Fruit fly (Drosophila melanogaster) whole organism, embryonic: ENCODE results near the gene Uba4.
A peak's percentile ranks its signal among the peaks of the same experiment; 100 is the strongest.

ENCODE experiments used
- Antp ChIP-seq: fragments of 200-800 bp; sonication (Bioruptor generic); optimal IDR thresholded peaks from 3 replicates; lab custom pipeline; 2016; ENCODE audit warnings: missing biosample characterization, missing genetic modification characterization
- B-H1 ChIP-seq: fragments of 200-800 bp; sonication (Bioruptor generic); IDR thresholded peaks from 3 replicates; pipeline ENCODE4 v1.3.6; 2022; ENCODE audit warnings: missing biosample characterization, missing genetic modification characterization
- CG10274 ChIP-seq: fragments of 200-800 bp; sonication (Bioruptor generic); optimal IDR thresholded peaks from 3 replicates; lab custom pipeline; 2017; ENCODE audit warnings: missing biosample characterization, mild to moderate bottlenecking, missing genetic modification characterization
- CG10543 ChIP-seq: fragments of 200-800 bp; sonication (Bioruptor generic); optimal IDR thresholded peaks from 3 replicates; lab custom pipeline; 2017; ENCODE audit warnings: missing biosample characterization, mild to moderate bottlenecking, missing genetic modification characterization, moderate library complexity
- CG10959 ChIP-seq: fragments of 200-800 bp; sonication (Bioruptor generic); IDR thresholded peaks from 2 replicates; pipeline ENCODE4 v1.3.6; 2022; ENCODE audit warnings: missing biosample characterization, missing genetic modification characterization
- CG12942 ChIP-seq: fragments of 200-800 bp; sonication (Bioruptor generic); optimal IDR thresholded peaks from 3 replicates; lab custom pipeline; 2016; ENCODE audit warnings: missing biosample characterization, missing genetic modification characterization
- CG14860 ChIP-seq: fragments of 200-800 bp; sonication (Bioruptor generic); IDR thresholded peaks from 3 replicates; pipeline ENCODE4 v1.3.6; 2022; ENCODE audit warnings: missing biosample characterization, missing genetic modification characterization; ENCODE audit not compliant: partially characterized antibody
- CG16779 ChIP-seq: fragments of 200-800 bp; sonication (Bioruptor generic); IDR thresholded peaks from 2 replicates; pipeline ENCODE4 v1.3.6; 2022; ENCODE audit warnings: missing biosample characterization, missing genetic modification characterization
- CG17186 ChIP-seq: fragments of 200-800 bp; sonication (Bioruptor generic); optimal IDR thresholded peaks from 3 replicates; lab custom pipeline; 2017; ENCODE audit warnings: missing biosample characterization, missing genetic modification reagents, missing genetic modification characterization
- CG17359 ChIP-seq: fragments of 200-800 bp; sonication (Bioruptor generic); optimal IDR thresholded peaks from 3 replicates; lab custom pipeline; 2018; ENCODE audit warnings: missing biosample characterization, mild to moderate bottlenecking, missing genetic modification characterization, moderate library complexity
- CG18262 ChIP-seq: fragments of 200-800 bp; optimal IDR thresholded peaks from 3 replicates; lab custom pipeline; 2019; ENCODE audit warnings: missing biosample characterization, mild to moderate bottlenecking, missing genetic modification characterization, moderate library complexity
- CG2120 ChIP-seq: fragments of 200-800 bp; sonication (Bioruptor generic); optimal IDR thresholded peaks from 3 replicates; lab custom pipeline; 2016; ENCODE audit warnings: missing biosample characterization, missing genetic modification characterization
- CG3407 ChIP-seq: fragments of 200-800 bp; sonication (Bioruptor generic); optimal IDR thresholded peaks from 2 replicates; lab custom pipeline; 2018; ENCODE audit warnings: missing biosample characterization, mild to moderate bottlenecking, missing genetic modification characterization
- CG3847 ChIP-seq: fragments of 200-800 bp; sonication (Bioruptor generic); IDR thresholded peaks from 2 replicates; pipeline ENCODE4 v1.3.6; 2022; ENCODE audit warnings: missing biosample characterization, missing genetic modification characterization
- CG4424 ChIP-seq: fragments of 200-800 bp; sonication (Bioruptor generic); optimal IDR thresholded peaks from 3 replicates; lab custom pipeline; 2016; ENCODE audit warnings: missing biosample characterization, missing genetic modification characterization
- CG4854 ChIP-seq: fragments of 200-800 bp; sonication (Bioruptor generic); optimal IDR thresholded peaks from 2 replicates; lab custom pipeline; 2016; ENCODE audit warnings: missing biosample characterization, missing genetic modification characterization, inconsistent platforms
- CG6791 ChIP-seq: fragments of 200-800 bp; sonication (Bioruptor generic); IDR thresholded peaks from 3 replicates; pipeline ENCODE4 v1.3.6; 2022; ENCODE audit warnings: missing biosample characterization, missing genetic modification characterization; ENCODE audit not compliant: partially characterized antibody
- CG8290 ChIP-seq, 3 experiments: fragments of 200-800 bp; sonication (Bioruptor generic); optimal IDR thresholded peaks; 2 replicates each; lab custom pipeline; 2016 to 2019; ENCODE audit warnings: missing biosample characterization in 3 of 3, missing genetic modification characterization in 3 of 3, mild to moderate bottlenecking in 2 of 3, moderate library complexity in 1 of 3
- CG8359 ChIP-seq: fragments of 200-800 bp; sonication (Bioruptor generic); optimal IDR thresholded peaks from 2 replicates; lab custom pipeline; 2017; ENCODE audit warnings: missing biosample characterization, mild to moderate bottlenecking, missing genetic modification characterization, borderline replicate concordance
- Camta ChIP-seq: fragments of 200-800 bp; sonication (Bioruptor generic); optimal IDR thresholded peaks from 2 replicates; lab custom pipeline; 2016; ENCODE audit warnings: missing biosample characterization, missing genetic modification characterization
- D19A ChIP-seq: fragments of 200-800 bp; optimal IDR thresholded peaks from 3 replicates; lab custom pipeline; 2019; ENCODE audit warnings: missing biosample characterization, mild to moderate bottlenecking, missing genetic modification characterization, moderate library complexity
- Dek ChIP-seq: fragments of 200-800 bp; sonication (Bioruptor generic); optimal IDR thresholded peaks from 3 replicates; lab custom pipeline; 2019; ENCODE audit warnings: missing biosample characterization, mild to moderate bottlenecking, missing genetic modification characterization, moderate library complexity
- Elba2 ChIP-seq: fragments of 200-800 bp; sonication (Bioruptor generic); optimal IDR thresholded peaks from 3 replicates; lab custom pipeline; 2016; ENCODE audit warnings: missing biosample characterization, missing genetic modification characterization
- Gug ChIP-seq: fragments of 200-800 bp; sonication (Bioruptor generic); IDR thresholded peaks from 4 replicates; pipeline ENCODE4 v1.3.6; 2022; ENCODE audit warnings: missing biosample characterization, missing genetic modification characterization
- Rfx ChIP-seq: fragments of 200-800 bp; sonication (Bioruptor generic); IDR thresholded peaks from 2 replicates; pipeline ENCODE4 v1.3.6; 2022; ENCODE audit warnings: missing biosample characterization, missing genetic modification characterization
- Spps ChIP-seq: fragments of 200-800 bp; sonication (Bioruptor generic); optimal IDR thresholded peaks from 2 replicates; lab custom pipeline; 2018; ENCODE audit warnings: missing biosample characterization, mild to moderate bottlenecking, missing genetic modification characterization
- Xrp1 ChIP-seq: fragments of 200-800 bp; sonication (Bioruptor generic); IDR thresholded peaks from 2 replicates; pipeline ENCODE4 v1.3.6; 2022; ENCODE audit warnings: missing biosample characterization, missing genetic modification characterization
- eyg ChIP-seq: fragments of 200-800 bp; sonication (Bioruptor generic); optimal IDR thresholded peaks from 3 replicates; lab custom pipeline; 2016; ENCODE audit warnings: missing biosample characterization, missing genetic modification characterization
- hbn ChIP-seq: fragments of 200-800 bp; sonication (Bioruptor generic); IDR thresholded peaks from 2 replicates; pipeline ENCODE4 v1.3.6; 2022; ENCODE audit warnings: missing biosample characterization, missing genetic modification characterization; ENCODE audit not compliant: partially characterized antibody
- her ChIP-seq: fragments of 200-800 bp; sonication (Bioruptor generic); optimal IDR thresholded peaks from 2 replicates; lab custom pipeline; 2016; ENCODE audit warnings: missing biosample characterization, missing genetic modification characterization
- hkb ChIP-seq, 2 experiments: fragments of 200-800 bp in 1 of 2; fragments of >200 bp in 1 of 2; sonication (Bioruptor generic) in 1 of 2; IDR thresholded peaks in 1 of 2; optimal IDR thresholded peaks in 1 of 2; 2 replicates each; pipeline versions ENCODE4 v1.3.6 to Lab custom; 2017 to 2022; ENCODE audit warnings: missing biosample characterization in 1 of 2, missing genetic modification characterization in 1 of 2
- inv ChIP-seq: fragments of 200-800 bp; sonication (Bioruptor generic); IDR thresholded peaks from 2 replicates; pipeline ENCODE4 v1.3.6; 2022; ENCODE audit warnings: missing biosample characterization, missing genetic modification characterization; ENCODE audit not compliant: partially characterized antibody
- klu ChIP-seq: fragments of 200-800 bp; sonication (Bioruptor generic); IDR thresholded peaks from 2 replicates; pipeline ENCODE4 v1.3.6; 2022; ENCODE audit warnings: missing biosample characterization, missing genetic modification characterization
- kni ChIP-seq: fragments of 200-800 bp; sonication (Bioruptor generic); optimal IDR thresholded peaks from 3 replicates; lab custom pipeline; 2017; ENCODE audit warnings: mild to moderate bottlenecking, missing biosample characterization, missing genetic modification reagents, missing genetic modification characterization
- lmd ChIP-seq: fragments of 200-800 bp; sonication (Bioruptor generic); IDR thresholded peaks from 2 replicates; pipeline ENCODE4 v1.3.6; 2022; ENCODE audit warnings: missing biosample characterization, missing genetic modification characterization
- mirr ChIP-seq: fragments of 200-800 bp; sonication (Bioruptor generic); optimal IDR thresholded peaks from 3 replicates; lab custom pipeline; 2018; ENCODE audit warnings: missing biosample characterization, mild to moderate bottlenecking, missing genetic modification characterization
- pan ChIP-seq, 4 experiments: fragments of >200 bp in 3 of 4; fragments of 200-800 bp in 1 of 4; sonication (Bioruptor generic) in 1 of 4; optimal IDR thresholded peaks in 3 of 4; IDR thresholded peaks in 1 of 4; 2 replicates each; pipeline versions ENCODE4 v1.3.6 to Lab custom; 2017 to 2022; ENCODE audit warnings: missing biosample characterization in 2 of 4, missing genetic modification characterization in 2 of 4, mixed read lengths in 1 of 4
- psq ChIP-seq: fragments of 200-800 bp; sonication (Bioruptor generic); optimal IDR thresholded peaks from 2 replicates; lab custom pipeline; 2017; ENCODE audit warnings: missing biosample characterization, missing genetic modification characterization
- sens ChIP-seq: fragments of 200-800 bp; sonication (Bioruptor generic); peaks from one replicate; lab custom pipeline; 2016; ENCODE audit warnings: missing biosample characterization, missing genetic modification characterization
- sim ChIP-seq: fragments of 200-800 bp; sonication (Bioruptor generic); IDR thresholded peaks from 2 replicates; pipeline ENCODE4 v1.3.6; 2022; ENCODE audit warnings: missing biosample characterization, missing genetic modification characterization
- slp2 ChIP-seq: fragments of 200-800 bp; sonication (Bioruptor generic); optimal IDR thresholded peaks from 2 replicates; lab custom pipeline; 2016; ENCODE audit warnings: missing biosample characterization, missing genetic modification characterization
- sna ChIP-seq: fragments of 200-800 bp; sonication (Bioruptor generic); IDR thresholded peaks from 2 replicates; pipeline ENCODE4 v1.3.6; 2022; ENCODE audit warnings: missing biosample characterization, missing genetic modification characterization; ENCODE audit not compliant: partially characterized antibody
- tgo ChIP-seq: fragments of 200-800 bp; sonication (Bioruptor generic); IDR thresholded peaks from 3 replicates; pipeline ENCODE4 v1.3.6; 2022; ENCODE audit warnings: missing biosample characterization, missing genetic modification characterization
- tio ChIP-seq: fragments of 200-800 bp; sonication (Bioruptor generic); optimal IDR thresholded peaks from 2 replicates; lab custom pipeline; 2017; ENCODE audit warnings: missing biosample characterization, missing genetic modification characterization, inconsistent platforms
- tll ChIP-seq, 2 experiments: fragments of 200-800 bp in 1 of 2; fragments of >200 bp in 1 of 2; sonication (Bioruptor generic) in 1 of 2; optimal IDR thresholded peaks; 2 replicates each; lab custom pipeline; 2017 to 2019; ENCODE audit warnings: missing biosample characterization in 2 of 2, missing genetic modification characterization in 2 of 2, mild to moderate bottlenecking in 1 of 2, moderate library complexity in 1 of 2
- zen2 ChIP-seq: fragments of 200-800 bp; sonication (Bioruptor generic); IDR thresholded peaks from 3 replicates; pipeline ENCODE4 v1.3.6; 2022; ENCODE audit warnings: missing biosample characterization, missing genetic modification characterization; ENCODE audit not compliant: partially characterized antibody

Gene Uba4

DNA sequence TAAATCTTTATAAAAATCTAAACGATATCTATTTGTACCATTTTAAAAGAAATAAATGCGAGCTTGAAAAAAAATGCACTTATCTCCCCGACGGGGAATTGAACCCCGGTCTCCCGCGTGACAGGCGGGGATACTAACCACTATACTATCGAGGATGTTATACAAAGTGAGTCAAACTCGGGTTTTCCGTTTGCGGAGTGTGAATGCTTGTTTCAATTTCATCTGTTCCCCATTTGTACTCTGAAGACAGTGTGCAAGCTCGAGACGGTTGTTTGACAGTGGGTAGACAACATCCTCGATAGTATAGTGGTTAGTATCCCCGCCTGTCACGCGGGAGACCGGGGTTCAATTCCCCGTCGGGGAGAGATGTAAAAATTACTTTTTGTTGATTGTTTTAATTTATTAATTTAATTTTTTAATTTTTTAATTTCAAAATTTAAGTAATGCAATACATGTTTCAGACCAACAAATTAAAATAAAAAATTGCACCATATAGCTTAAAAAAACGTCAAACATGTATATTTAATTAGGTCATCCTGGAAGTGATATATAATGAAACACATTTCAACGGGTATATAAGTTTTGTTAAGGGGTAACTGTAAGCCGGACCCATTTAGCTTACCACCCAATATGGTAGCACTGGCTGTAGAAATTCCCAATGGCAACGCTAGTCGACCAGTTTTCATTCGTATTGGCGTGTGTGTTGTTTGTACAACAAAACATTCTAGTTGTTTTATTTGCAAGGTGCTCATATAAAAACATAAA is 24.4 kb downstream of the Uba4 start, which contains the start of gene Sema1a (continued):
- TF ChIP-seq tio (GFP tag; lab: Kevin White, UChicago) (no peak), CG6791 (GFP tag; lab: Robert Waterston, UW) (peak; percentile 93; the same call in 2 of the 3 replicates), CG8290 (GFP tag; optimal IDR thresholded peaks at IDR 0.05; lab: Kevin White, UChicago) (peak; percentile 65), CG8290 (tag; optimal IDR thresholded peaks at IDR 0.05; lab: Kevin White, UChicago) (peak; percentile 35 to 89), CG8359 (GFP tag; lab: Kevin White, UChicago) (no peak), slp2 (GFP tag; lab: Kevin White, UChicago) (no peak), CG4424 (peak; percentile 48), hkb (optimal IDR thresholded peaks at IDR 0.05; lab: Kevin White, UChicago) (no peak), hkb (GFP tag; IDR thresholded peaks at IDR 0.05; lab: Robert Waterston, UW) (peak; percentile 74; the same call in 1 of the 2 replicates), Dek (tag; lab: Kevin White, UChicago) (peak; percentile 49)

DNA sequence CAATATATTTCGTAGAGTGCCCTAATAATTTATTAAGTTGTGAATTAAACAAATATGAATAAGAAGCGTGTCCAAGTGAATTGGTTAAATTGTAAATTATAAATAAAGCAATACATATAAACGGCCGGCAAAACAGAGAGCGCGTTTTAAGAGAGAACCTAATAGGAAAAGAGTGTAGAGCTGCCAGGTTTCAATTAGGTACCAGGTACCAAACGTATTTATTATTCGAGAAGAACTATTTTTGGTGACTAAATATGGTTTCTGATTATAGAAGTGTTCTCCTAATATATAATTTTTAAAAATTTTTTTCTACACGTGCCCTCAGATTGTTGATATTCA is 25.0 kb downstream of the Uba4 start:
- TF ChIP-seq psq (GFP tag; lab: Kevin White, UChicago), result no peak
- TF ChIP-seq inv (GFP tag; lab: Robert Waterston, UW), result no peak
- TF ChIP-seq Rfx (GFP tag; lab: Robert Waterston, UW), result no peak
- TF ChIP-seq Antp (GFP tag; lab: Kevin White, UChicago), result no peak
- TF ChIP-seq CG12942 (GFP tag; lab: Kevin White, UChicago), result no peak
- no peak for TF ChIP-seq Gug (GFP tag; lab: Robert Waterston, UW)
- no peak for TF ChIP-seq zen2 (GFP tag; lab: Robert Waterston, UW)
- TF ChIP-seq hkb (optimal IDR thresholded peaks at IDR 0.05; lab: Kevin White, UChicago), result no peak
- no peak for TF ChIP-seq hkb (GFP tag; IDR thresholded peaks at IDR 0.05; lab: Robert Waterston, UW)
- no peak for TF ChIP-seq Spps (tag; lab: Kevin White, UChicago)
- no peak for TF ChIP-seq CG10959 (GFP tag; lab: Robert Waterston, UW)
- no peak for TF ChIP-seq CG17186
- TF ChIP-seq eyg (GFP tag; lab: Kevin White, UChicago), result no peak
- no peak for TF ChIP-seq mirr
- no peak for TF ChIP-seq hbn (GFP tag; lab: Robert Waterston, UW)
- TF ChIP-seq kni (GFP tag; lab: Kevin White, UChicago), result no peak
- no peak for TF ChIP-seq slp2 (GFP tag; lab: Kevin White, UChicago)
- TF ChIP-seq pan (optimal IDR thresholded peaks at IDR 0.05; lab: Kevin White, UChicago), result no peak
- peak in 1 of 2 experiments; percentile 6 for TF ChIP-seq pan (GFP tag; optimal IDR thresholded peaks at IDR 0.05 in 1 of 2, IDR thresholded peaks at IDR 0.05 in 1 of 2)
- TF ChIP-seq CG17359 (tag; lab: Kevin White, UChicago), result no peak
- no peak for TF ChIP-seq CG10274
- TF ChIP-seq D19A, result peak; percentile 64
- 0 out of 2 replicates have a peak, but pooled peaks have one; percentile 4 for TF ChIP-seq Xrp1 (GFP tag; lab: Robert Waterston, UW)
- TF ChIP-seq CG3407 (GFP tag; lab: Kevin White, UChicago), result no peak
- no peak for TF ChIP-seq tgo (GFP tag; lab: Robert Waterston, UW)
- no peak for TF ChIP-seq sim (GFP tag; lab: Robert Waterston, UW)
- no peak for TF ChIP-seq tll (GFP tag; optimal IDR thresholded peaks at IDR 0.05; lab: Kevin White, UChicago)
- no peak for TF ChIP-seq CG14860 (GFP tag; lab: Robert Waterston, UW)
- TF ChIP-seq CG18262, result no peak
- no peak for TF ChIP-seq lmd (GFP tag; lab: Robert Waterston, UW)
- peak; percentile 82 for TF ChIP-seq Elba2 (GFP tag; lab: Kevin White, UChicago)
- TF ChIP-seq CG2120 (GFP tag; lab: Kevin White, UChicago), result no peak
- no peak for TF ChIP-seq her (GFP tag; lab: Kevin White, UChicago)
- TF ChIP-seq sens, result peak; percentile 50
- TF ChIP-seq CG3847 (GFP tag; lab: Robert Waterston, UW), result no peak
- TF ChIP-seq CG4854 (GFP tag; lab: Kevin White, UChicago), result no peak
- no peak for TF ChIP-seq Camta (GFP tag; lab: Kevin White, UChicago)
- TF ChIP-seq B-H1, result no peak
- TF ChIP-seq klu (GFP tag; lab: Robert Waterston, UW), result no peak
- TF ChIP-seq CG10543 (GFP tag; lab: Kevin White, UChicago), result no peak
- 0 out of 2 replicates have a peak, but pooled peaks have one; percentile 23 for TF ChIP-seq sna (GFP tag; lab: Robert Waterston, UW)
- TF ChIP-seq CG16779 (GFP tag; lab: Robert Waterston, UW), result no peak
